Worm (Caenorhabditis elegans): ENCODE measurements around the gene nmur-1.
A peak's percentile ranks its signal among the peaks of the same experiment; 100 is the strongest.

Gene nmur-1

ce11 chrX:8980676-8981075 lies at the start of gene nmur-1:
nmur-1 (plus strand) TSS chrX:8980976.
- TF ChIP-seq daf-8 (GFP tag; IDR thresholded peaks at IDR 0.05): no peak
- TF ChIP-seq unc-62 (GFP tag; optimal IDR thresholded peaks at IDR 0.05 in 1 of 2): peak in 1 of 2 experiments; percentile 66
- TF ChIP-seq unc-62 (tag; optimal IDR thresholded peaks at IDR 0.05): no peak
- no peak for TF ChIP-seq nhr-76 (tag; optimal IDR thresholded peaks at IDR 0.05)

DNA sequence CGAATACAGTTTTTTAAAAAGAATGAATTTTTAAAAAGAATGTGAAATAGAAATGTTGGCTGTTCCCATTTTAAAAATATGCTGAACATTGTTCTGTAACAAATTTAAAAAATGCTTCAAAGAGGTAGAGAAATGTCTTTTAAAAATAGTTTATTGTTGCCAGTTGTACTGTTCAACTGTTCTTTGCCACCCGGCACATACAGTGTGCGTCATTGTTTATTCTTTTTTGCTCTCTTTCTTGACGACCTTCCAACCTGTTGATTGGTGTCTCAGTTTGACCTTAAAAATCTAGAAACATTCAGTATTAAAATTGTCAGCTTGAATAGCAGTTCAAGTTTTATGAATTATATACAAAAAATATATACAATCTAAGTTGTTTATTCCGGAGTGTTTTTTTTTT lies 49.1 kb upstream of the nmur-1 start:
- TF ChIP-seq dve-1 (tag; optimal IDR thresholded peaks at IDR 0.05; ENCODE audit: insufficient read depth) (peak; percentile 19), mxl-2 (GFP tag; conservative IDR thresholded peaks at IDR 0.05) (no peak), daf-16 (GFP tag; optimal IDR thresholded peaks at IDR 0.05) (no peak), daf-16 (tag; optimal IDR thresholded peaks at IDR 0.05) (peak; percentile 67), nhr-111 (GFP tag; optimal IDR thresholded peaks at IDR 0.05) (no peak), lin-15B (tag; optimal IDR thresholded peaks at IDR 0.05) (no peak), unc-130 (GFP tag; optimal IDR thresholded peaks at IDR 0.05) (no peak)

DNA sequence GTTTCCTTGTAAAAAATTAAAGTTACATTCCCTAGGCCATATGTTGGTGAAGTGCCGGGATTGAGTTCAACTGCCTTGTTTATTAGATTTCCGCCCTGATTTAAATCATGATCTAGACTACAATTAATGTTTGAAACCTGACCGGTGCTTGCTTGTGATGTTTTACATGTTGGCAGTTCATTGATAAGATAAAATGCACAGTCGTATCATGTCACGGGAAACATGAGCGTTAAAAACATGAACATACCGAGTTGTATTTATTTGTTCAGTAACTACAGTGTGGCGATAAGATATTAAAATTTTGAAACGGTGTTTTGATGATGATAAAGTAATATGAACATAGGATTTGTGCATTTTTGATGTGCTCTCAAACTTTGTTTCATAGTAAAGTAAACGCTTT lies 48.4 kb upstream of the nmur-1 start:
- TF ChIP-seq nhr-76 (tag; optimal IDR thresholded peaks at IDR 0.05): no peak
- no peak for TF ChIP-seq zfp-3 (GFP tag; conservative IDR thresholded peaks at IDR 0.05)
- no peak for TF ChIP-seq Y105C5A.15 (GFP tag; IDR thresholded peaks at IDR 0.05)
- no peak for TF ChIP-seq tag-97 (GFP tag; IDR thresholded peaks at IDR 0.05)
- no peak for TF ChIP-seq F37D6.2 (tag; optimal IDR thresholded peaks at IDR 0.05)
- TF ChIP-seq unc-62 (GFP tag; optimal IDR thresholded peaks at IDR 0.05 in 1 of 2): no peak
- no peak for TF ChIP-seq unc-62 (tag; optimal IDR thresholded peaks at IDR 0.05)
- no peak for TF ChIP-seq nhr-41 (GFP tag; IDR thresholded peaks at IDR 0.05)
- no peak for TF ChIP-seq daf-8 (GFP tag; IDR thresholded peaks at IDR 0.05)
- no peak for TF ChIP-seq mes-2 (tag; optimal IDR thresholded peaks at IDR 0.05; ENCODE audit: poor library complexity, severe bottlenecking)
- no peak for TF ChIP-seq jun-1 (tag; optimal IDR thresholded peaks at IDR 0.05)
- no peak for TF ChIP-seq daf-12 (tag; optimal IDR thresholded peaks at IDR 0.05)
- no peak for TF ChIP-seq egl-43 (GFP tag; IDR thresholded peaks at IDR 0.05)
- no peak for TF ChIP-seq mdl-1 (tag; optimal IDR thresholded peaks at IDR 0.05)
- TF ChIP-seq fkh-10 (GFP tag; optimal IDR thresholded peaks at IDR 0.05): no peak
- TF ChIP-seq ceh-62 (tag; optimal IDR thresholded peaks at IDR 0.05): no peak
- TF ChIP-seq lin-38 (GFP tag; IDR thresholded peaks at IDR 0.05): no peak
- no peak for TF ChIP-seq lin-29 (GFP tag; IDR thresholded peaks at IDR 0.05)
- no peak for TF ChIP-seq tra-1 (GFP tag; IDR thresholded peaks at IDR 0.05)
- no peak for TF ChIP-seq cey-2 (tag; optimal IDR thresholded peaks at IDR 0.05; ENCODE audit: borderline replicate concordance, insufficient read depth)
- TF ChIP-seq nhr-48 (tag; optimal IDR thresholded peaks at IDR 0.05): no peak
- no peak for TF ChIP-seq ceh-32 (tag; optimal IDR thresholded peaks at IDR 0.05; ENCODE audit: poor library complexity)
- no peak for TF ChIP-seq saeg-2 (GFP tag; IDR thresholded peaks at IDR 0.05)
- TF ChIP-seq zip-2 (tag; optimal IDR thresholded peaks at IDR 0.05): no peak
- TF ChIP-seq hmg-1.1 (GFP tag; IDR thresholded peaks at IDR 0.05): no peak
- TF ChIP-seq daf-16 (GFP tag; optimal IDR thresholded peaks at IDR 0.05): no peak
- TF ChIP-seq daf-16 (tag; optimal IDR thresholded peaks at IDR 0.05): peak; percentile 97
- TF ChIP-seq D1046.2 (GFP tag; IDR thresholded peaks at IDR 0.05): no peak
- TF ChIP-seq duxl-1 (tag; optimal IDR thresholded peaks at IDR 0.05; ENCODE audit: poor library complexity): no peak
- TF ChIP-seq hlh-30 (tag; optimal IDR thresholded peaks at IDR 0.05; ENCODE audit: insufficient read depth): peak; percentile 56
- TF ChIP-seq lin-13 (GFP tag; optimal IDR thresholded peaks at IDR 0.05): no peak
- no peak for TF ChIP-seq ceh-20 (GFP tag; IDR thresholded peaks at IDR 0.05)
- no peak for TF ChIP-seq ceh-28 (tag; optimal IDR thresholded peaks at IDR 0.05)
- TF ChIP-seq pha-4 (GFP tag; IDR thresholded peaks at IDR 0.05): no peak
- no peak for TF ChIP-seq pha-4 (tag; optimal IDR thresholded peaks at IDR 0.05)
- TF ChIP-seq ama-1 (optimal IDR thresholded peaks at IDR 0.05): no peak
- no peak for TF ChIP-seq nhr-10 (tag; optimal IDR thresholded peaks at IDR 0.05)
- TF ChIP-seq madf-5 (GFP tag; IDR thresholded peaks at IDR 0.05): no peak
- peak; percentile 72 for TF ChIP-seq nhr-77 (tag; optimal IDR thresholded peaks at IDR 0.05)
- no peak for TF ChIP-seq egl-27 (tag; optimal IDR thresholded peaks at IDR 0.05)
- TF ChIP-seq snpc-4 (tag; optimal IDR thresholded peaks at IDR 0.05): no peak
- no peak for TF ChIP-seq ceh-44 (GFP tag; IDR thresholded peaks at IDR 0.05)
- TF ChIP-seq ceh-82 (tag; optimal IDR thresholded peaks at IDR 0.05): no peak
